Worm (Caenorhabditis elegans): Measurements from ENCODE around the gene best-16.
A peak's percentile ranks its signal among the peaks of the same experiment; 100 is the strongest.

The best-16 gene

DNA sequence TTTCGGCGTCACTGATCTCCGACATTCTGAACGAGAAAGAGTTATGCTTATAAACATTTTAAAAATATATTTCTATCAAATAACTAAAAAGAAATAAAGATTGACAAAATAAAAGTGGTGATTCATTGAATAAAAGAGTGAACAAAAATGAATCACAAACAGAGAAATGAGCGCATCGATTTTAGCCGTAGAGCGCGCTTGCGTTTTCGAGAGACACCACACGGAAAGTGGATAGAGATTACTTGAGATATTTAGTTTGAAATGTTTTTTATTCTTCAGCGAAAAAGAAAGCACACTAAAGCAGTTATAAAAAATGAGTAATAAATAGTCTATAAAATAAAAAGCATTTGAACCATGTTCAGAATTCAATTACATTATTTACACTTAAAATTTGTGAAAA is 34.6 kb upstream of the best-16 start, which contains the start of gene cap-1 (continued):
- no peak for TF ChIP-seq aptf-3 (GFP tag; IDR thresholded peaks at IDR 0.05)
- no peak for TF ChIP-seq mes-4 (tag; optimal IDR thresholded peaks at IDR 0.05)
- TF ChIP-seq lin-40 (tag; optimal IDR thresholded peaks at IDR 0.05), result peak; percentile 3
- TF ChIP-seq B0336.3 (GFP tag; IDR thresholded peaks at IDR 0.05), result no peak
- TF ChIP-seq nhr-80 (tag; optimal IDR thresholded peaks at IDR 0.05), result peak; percentile 56
- TF ChIP-seq unc-62 (GFP tag; optimal IDR thresholded peaks at IDR 0.05), result no peak
- no peak for TF ChIP-seq Y53G8AR.9 (GFP tag; conservative IDR thresholded peaks at IDR 0.05)
- peak; percentile 11 for TF ChIP-seq efl-1 (GFP tag; optimal IDR thresholded peaks at IDR 0.05)
- no peak for TF ChIP-seq lin-26 (GFP tag; IDR thresholded peaks at IDR 0.05)
- peak; percentile 93 for TF ChIP-seq ceh-100 (GFP tag; IDR thresholded peaks at IDR 0.05)
- no peak for TF ChIP-seq F57C9.4 (tag; optimal IDR thresholded peaks at IDR 0.05)
- no peak for TF ChIP-seq F33H1.4 (GFP tag; IDR thresholded peaks at IDR 0.05)
- no peak for TF ChIP-seq F52B5.7 (tag; optimal IDR thresholded peaks at IDR 0.05)
- TF ChIP-seq ekl-4 (GFP tag; IDR thresholded peaks at IDR 0.05), result no peak
- TF ChIP-seq snpc-4 (GFP tag; optimal IDR thresholded peaks at IDR 0.05), result peak; percentile 43
- peak; percentile 22 to 72 (median 58) for TF ChIP-seq snpc-4 (tag; optimal IDR thresholded peaks at IDR 0.05)
- no peak for TF ChIP-seq T07F8.4 (tag; optimal IDR thresholded peaks at IDR 0.05)
- no peak for TF ChIP-seq rcor-1 (GFP tag; IDR thresholded peaks at IDR 0.05)
- TF ChIP-seq hmg-20 (GFP tag; IDR thresholded peaks at IDR 0.05), result no peak
- no peak for TF ChIP-seq hlh-12 (tag; optimal IDR thresholded peaks at IDR 0.05)
- TF ChIP-seq unc-130 (GFP tag; optimal IDR thresholded peaks at IDR 0.05), result peak; percentile 19
- no peak for TF ChIP-seq bed-1 (GFP tag; IDR thresholded peaks at IDR 0.05)
- TF ChIP-seq mcd-1 (GFP tag; IDR thresholded peaks at IDR 0.05), result peak; percentile 88
- TF ChIP-seq attf-5 (GFP tag; optimal IDR thresholded peaks at IDR 0.05), result peak; percentile 83
- no peak for TF ChIP-seq bed-2 (GFP tag; IDR thresholded peaks at IDR 0.05)
- TF ChIP-seq hsf-1 (GFP tag; IDR thresholded peaks at IDR 0.05), result no peak
- no peak for TF ChIP-seq Y53F4B.3 (GFP tag; IDR thresholded peaks at IDR 0.05)
- peak; percentile 32 for TF ChIP-seq ztf-18 (tag; optimal IDR thresholded peaks at IDR 0.05)
- TF ChIP-seq lin-54 (GFP tag; optimal IDR thresholded peaks at IDR 0.05), result peak; percentile 36
- no peak for TF ChIP-seq athp-1 (tag; optimal IDR thresholded peaks at IDR 0.05)
- TF ChIP-seq dpl-1 (GFP tag; optimal IDR thresholded peaks at IDR 0.05), result peak; percentile 13
- peak; percentile 37 for TF ChIP-seq lsl-1 (GFP tag; optimal IDR thresholded peaks at IDR 0.05)

ce11 chrIV:7228208-7228607 is 32.6 kb upstream of the best-16 start, which contains the start of gene D2024.5:
Gene D2024.5 (minus strand): TSS chrIV:7228308.
- TF ChIP-seq nhr-80 (tag; optimal IDR thresholded peaks at IDR 0.05), result no peak
- TF ChIP-seq aptf-3 (GFP tag; IDR thresholded peaks at IDR 0.05), result no peak
- no peak for TF ChIP-seq nfya-2 (GFP tag; IDR thresholded peaks at IDR 0.05)

DNA sequence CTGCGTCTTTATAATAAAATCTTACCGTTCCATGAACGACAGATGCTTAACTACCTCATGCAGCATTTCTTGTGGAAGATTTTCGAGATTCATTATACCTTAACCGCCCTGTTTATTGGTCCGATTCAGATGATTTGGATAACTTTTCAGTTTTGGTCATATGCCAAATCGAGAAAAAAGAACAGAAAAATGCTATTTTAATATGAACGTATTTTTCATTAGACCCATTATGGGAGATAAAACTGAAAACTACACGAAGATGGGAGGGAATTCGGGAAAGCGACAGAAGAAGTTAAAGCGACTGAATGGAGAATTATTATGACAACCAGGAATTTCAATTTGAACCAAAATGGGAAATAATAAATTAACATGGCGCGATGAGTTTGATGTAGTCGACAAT is 31.4 kb upstream of the best-16 start, which contains the start of gene R13A1.10:
R13A1.10 (minus strand) TSS at position 101 of the 400 bp plus-strand sequence.
- TF ChIP-seq madf-6 (GFP tag; IDR thresholded peaks at IDR 0.05), result no peak
- TF ChIP-seq unc-62 (GFP tag; optimal IDR thresholded peaks at IDR 0.05), result no peak
- TF ChIP-seq dox-1 (GFP tag; IDR thresholded peaks at IDR 0.05), result no peak

ce11 chrIV:7222088-7222487 is 26.5 kb upstream of the best-16 start:
- no peak for TF ChIP-seq Y53F4B.3 (GFP tag; IDR thresholded peaks at IDR 0.05)
- TF ChIP-seq ama-1 (optimal IDR thresholded peaks at IDR 0.05), result no peak
- TF ChIP-seq ama-1 (GFP tag; optimal IDR thresholded peaks at IDR 0.05), result no peak
- no peak for TF ChIP-seq F55B11.4 (tag; optimal IDR thresholded peaks at IDR 0.05; ENCODE audit: borderline replicate concordance, insufficient read depth)
- TF ChIP-seq bed-2 (GFP tag; IDR thresholded peaks at IDR 0.05), result no peak
- TF ChIP-seq let-607 (tag; optimal IDR thresholded peaks at IDR 0.05), result no peak
- no peak for TF ChIP-seq mxl-1 (tag; optimal IDR thresholded peaks at IDR 0.05)
- TF ChIP-seq ztf-25 (GFP tag; IDR thresholded peaks at IDR 0.05), result no peak
- TF ChIP-seq B0019.2 (GFP tag; conservative IDR thresholded peaks at IDR 0.05), result no peak
- TF ChIP-seq B0336.3 (GFP tag; IDR thresholded peaks at IDR 0.05), result no peak
- no peak for TF ChIP-seq akir-1 (GFP tag; optimal IDR thresholded peaks at IDR 0.05)

Data from whole organism, young adult.